Fruit fly (Drosophila melanogaster): ENCODE results near the gene Or65b.

Or65b gene

DNA sequence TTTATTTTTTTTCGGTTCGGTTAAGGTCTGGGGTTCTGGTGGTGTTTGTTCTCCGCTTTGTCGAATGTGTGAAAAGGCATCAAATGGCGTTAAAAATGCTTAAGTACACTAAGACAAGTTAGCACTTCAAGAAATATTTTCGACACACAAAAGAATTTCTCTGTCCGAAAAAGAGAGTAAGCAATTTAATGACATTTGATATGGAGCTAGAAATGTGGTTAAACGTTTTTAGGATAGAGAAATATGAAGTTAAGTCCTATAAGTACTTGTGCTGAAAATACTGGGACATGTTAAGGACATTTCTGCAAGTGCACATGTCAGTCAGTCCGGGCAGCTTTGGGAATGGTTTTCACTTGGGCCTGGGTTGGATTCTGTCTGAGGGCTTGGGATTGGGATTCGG lies 18.8 kb downstream of the Or65b start:
- TF ChIP-seq CG34367 (tag; optimal IDR thresholded peaks at IDR 0.05) (no peak), Pif1A (GFP tag; optimal IDR thresholded peaks at IDR 0.05) (no peak), CG9948 (tag; optimal IDR thresholded peaks at IDR 0.05) (no peak), CG12605 (GFP tag; IDR thresholded peaks at IDR 0.05) (no peak), CG17806 (tag; optimal IDR thresholded peaks at IDR 0.05) (peak; percentile 13), D1 (tag; optimal IDR thresholded peaks at IDR 0.05) (no peak), CG8159 (tag; optimal IDR thresholded peaks at IDR 0.05) (peak; percentile 13), CG8301 (tag; optimal IDR thresholded peaks at IDR 0.05) (no peak)

DNA sequence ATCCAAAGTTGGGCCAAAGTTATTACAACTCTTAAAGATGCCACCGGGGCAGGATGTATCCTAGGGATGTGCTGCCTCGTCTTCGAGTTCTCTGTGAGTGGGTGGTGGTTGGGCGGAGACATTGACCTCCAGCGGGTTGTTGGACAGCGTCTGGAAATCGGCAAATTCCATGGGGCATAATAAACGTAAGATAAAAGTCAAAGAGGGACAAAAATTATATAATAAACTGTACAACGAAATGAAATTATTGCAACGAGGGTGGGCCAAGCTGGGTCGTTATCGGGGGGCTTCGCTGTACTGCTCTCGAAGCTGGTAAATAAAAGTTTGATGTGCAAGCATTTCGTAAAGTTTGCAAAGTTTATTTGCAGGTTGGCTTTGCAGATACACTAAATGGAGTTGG lies 23.0 kb downstream of the Or65b start:
- no peak for TF ChIP-seq Pif1B (GFP tag; optimal IDR thresholded peaks at IDR 0.05)
- TF ChIP-seq Ets98B (GFP tag; IDR thresholded peaks at IDR 0.05) = no peak
- no peak for TF ChIP-seq CG14655 (GFP tag; optimal IDR thresholded peaks at IDR 0.05)
- no peak for TF ChIP-seq CG32121 (GFP tag; IDR thresholded peaks at IDR 0.05)
- no peak for TF ChIP-seq CG8159 (tag; optimal IDR thresholded peaks at IDR 0.05)
- TF ChIP-seq Snoo (tag; optimal IDR thresholded peaks at IDR 0.05) = no peak
- no peak for TF ChIP-seq EcR (GFP tag; optimal IDR thresholded peaks at IDR 0.05)
- no peak for TF ChIP-seq CG17806 (tag; optimal IDR thresholded peaks at IDR 0.05)
- TF ChIP-seq CG10348 (GFP tag; IDR thresholded peaks at IDR 0.05) = no peak
- TF ChIP-seq fd96Ca (GFP tag; IDR thresholded peaks at IDR 0.05) = no peak
- TF ChIP-seq CG15710 (tag; optimal IDR thresholded peaks at IDR 0.05) = no peak
- no peak for TF ChIP-seq rn (GFP tag; IDR thresholded peaks at IDR 0.05)
- TF ChIP-seq CG8301 (tag; optimal IDR thresholded peaks at IDR 0.05) = no peak
- TF ChIP-seq CG34367 (tag; optimal IDR thresholded peaks at IDR 0.05) = no peak
- TF ChIP-seq gl (tag; optimal IDR thresholded peaks at IDR 0.05) = no peak
- TF ChIP-seq CG12605 (GFP tag; IDR thresholded peaks at IDR 0.05) = no peak

dm6 chr3L:6349976-6350375 lies 24.6 kb downstream of the Or65b start, which contains the start of gene Sfp65A:
Sfp65A (plus strand) TSS chr3L:6350276.
- TF ChIP-seq CG8159 (tag; optimal IDR thresholded peaks at IDR 0.05) = no peak
- no peak for TF ChIP-seq CG14655 (GFP tag; optimal IDR thresholded peaks at IDR 0.05)
- TF ChIP-seq EcR (GFP tag; optimal IDR thresholded peaks at IDR 0.05) = no peak
- no peak for TF ChIP-seq Snoo (tag; optimal IDR thresholded peaks at IDR 0.05)
- no peak for TF ChIP-seq fd96Ca (GFP tag; IDR thresholded peaks at IDR 0.05)
- no peak for TF ChIP-seq CG12605 (GFP tag; IDR thresholded peaks at IDR 0.05)
- no peak for TF ChIP-seq CG13204 (GFP tag; optimal IDR thresholded peaks at IDR 0.05)
- no peak for TF ChIP-seq Pif1B (GFP tag; optimal IDR thresholded peaks at IDR 0.05)
- no peak for TF ChIP-seq rn (GFP tag; IDR thresholded peaks at IDR 0.05)
- no peak for TF ChIP-seq Pif1A (GFP tag; optimal IDR thresholded peaks at IDR 0.05)
- no peak for TF ChIP-seq CG15710 (tag; optimal IDR thresholded peaks at IDR 0.05)
- TF ChIP-seq D1 (tag; optimal IDR thresholded peaks at IDR 0.05) = no peak
- no peak for TF ChIP-seq CG34367 (tag; optimal IDR thresholded peaks at IDR 0.05)
- no peak for TF ChIP-seq CG9948 (tag; optimal IDR thresholded peaks at IDR 0.05)
- TF ChIP-seq CG10348 (GFP tag; IDR thresholded peaks at IDR 0.05) = no peak
- TF ChIP-seq CG17806 (tag; optimal IDR thresholded peaks at IDR 0.05) = no peak
- TF ChIP-seq Ets98B (GFP tag; IDR thresholded peaks at IDR 0.05) = no peak
- no peak for TF ChIP-seq CG4496 (GFP tag; IDR thresholded peaks at IDR 0.05)

DNA sequence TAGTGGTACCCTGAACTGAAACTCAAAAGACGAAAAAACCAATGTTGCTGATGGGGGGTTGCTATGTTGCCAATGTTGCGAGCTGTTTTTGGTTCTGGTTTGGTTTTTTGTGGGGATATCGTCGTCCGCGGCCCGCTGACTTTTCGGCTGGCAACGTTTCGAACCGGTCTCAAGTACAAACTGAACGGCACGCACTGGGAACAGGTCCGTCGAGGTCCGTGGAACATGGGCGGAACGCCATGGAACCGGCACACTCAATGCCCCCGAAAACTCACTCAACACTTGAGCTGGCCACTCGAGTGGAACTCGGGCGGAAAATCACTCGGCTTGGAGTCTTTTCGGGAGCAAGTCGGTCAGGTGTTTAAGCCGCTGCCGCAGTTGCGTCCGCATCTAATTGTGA lies 26.8 kb downstream of the Or65b start, which contains the start of gene CG13300:
TSS of gene CG13300 (minus strand) at position 159 of the 400 bp plus-strand sequence.
- TF ChIP-seq CG15710 (tag; optimal IDR thresholded peaks at IDR 0.05) (no peak), CG8159 (tag; optimal IDR thresholded peaks at IDR 0.05) (peak; percentile 17), CG4496 (GFP tag; IDR thresholded peaks at IDR 0.05) (0 out of 3 replicates have a peak, but pooled peaks have one; percentile 16), gl (tag; optimal IDR thresholded peaks at IDR 0.05) (no peak), rn (GFP tag; IDR thresholded peaks at IDR 0.05) (no peak), Snoo (tag; optimal IDR thresholded peaks at IDR 0.05) (peak; percentile 3), CG32121 (GFP tag; IDR thresholded peaks at IDR 0.05) (no peak), CG34367 (tag; optimal IDR thresholded peaks at IDR 0.05) (no peak), Pif1A (GFP tag; optimal IDR thresholded peaks at IDR 0.05) (no peak), Ets98B (GFP tag; IDR thresholded peaks at IDR 0.05) (peak; percentile 21; the same call in 1 of the 2 replicates), CG14655 (GFP tag; optimal IDR thresholded peaks at IDR 0.05) (no peak), CG17806 (tag; optimal IDR thresholded peaks at IDR 0.05) (no peak), CG8301 (tag; optimal IDR thresholded peaks at IDR 0.05) (no peak), Pif1B (GFP tag; optimal IDR thresholded peaks at IDR 0.05) (peak; percentile 15), CG12605 (GFP tag; IDR thresholded peaks at IDR 0.05) (peak; percentile 68; the same call in 1 of the 2 replicates), CG13204 (GFP tag; optimal IDR thresholded peaks at IDR 0.05) (peak; percentile 46), D1 (tag; optimal IDR thresholded peaks at IDR 0.05) (no peak), CG9948 (tag; optimal IDR thresholded peaks at IDR 0.05) (no peak), EcR (GFP tag; optimal IDR thresholded peaks at IDR 0.05) (peak; percentile 34), CG10348 (GFP tag; IDR thresholded peaks at IDR 0.05) (no peak), fd96Ca (GFP tag; IDR thresholded peaks at IDR 0.05) (no peak)

- peak; percentile 82 for TF ChIP-seq CG14655 (GFP tag; optimal IDR thresholded peaks at IDR 0.05)
- TF ChIP-seq fd96Ca (GFP tag; IDR thresholded peaks at IDR 0.05) = no peak
- peak; percentile 45 for TF ChIP-seq CG8301 (tag; optimal IDR thresholded peaks at IDR 0.05)
- no peak for TF ChIP-seq CG32121 (GFP tag; IDR thresholded peaks at IDR 0.05)
- TF ChIP-seq CG4496 (GFP tag; IDR thresholded peaks at IDR 0.05) = no peak
- TF ChIP-seq CG8159 (tag; optimal IDR thresholded peaks at IDR 0.05) = peak; percentile 69
- no peak for TF ChIP-seq CG12605 (GFP tag; IDR thresholded peaks at IDR 0.05)
- TF ChIP-seq D1 (tag; optimal IDR thresholded peaks at IDR 0.05) = no peak
- peak; percentile 33 for TF ChIP-seq Pif1A (GFP tag; optimal IDR thresholded peaks at IDR 0.05)
- TF ChIP-seq EcR (GFP tag; optimal IDR thresholded peaks at IDR 0.05) = no peak
- TF ChIP-seq gl (tag; optimal IDR thresholded peaks at IDR 0.05) = no peak
- TF ChIP-seq CG9948 (tag; optimal IDR thresholded peaks at IDR 0.05) = peak; percentile 71
- TF ChIP-seq Snoo (tag; optimal IDR thresholded peaks at IDR 0.05) = no peak
- TF ChIP-seq CG34367 (tag; optimal IDR thresholded peaks at IDR 0.05) = peak; percentile 54
- no peak for TF ChIP-seq CG13204 (GFP tag; optimal IDR thresholded peaks at IDR 0.05)
- TF ChIP-seq CG17806 (tag; optimal IDR thresholded peaks at IDR 0.05) = peak; percentile 47
- no peak for TF ChIP-seq CG10348 (GFP tag; IDR thresholded peaks at IDR 0.05)
- no peak for TF ChIP-seq Ets98B (GFP tag; IDR thresholded peaks at IDR 0.05)
- peak; percentile 46 for TF ChIP-seq CG15710 (tag; optimal IDR thresholded peaks at IDR 0.05)
- no peak for TF ChIP-seq rn (GFP tag; IDR thresholded peaks at IDR 0.05)
- peak; percentile 41 for TF ChIP-seq Pif1B (GFP tag; optimal IDR thresholded peaks at IDR 0.05)
Observed at dm6 chr3L:6355032-6355431, 29.6 kb downstream of the Or65b start.

All from whole organism, pupa.